Fruit fly (Drosophila melanogaster) whole organism, embryonic: ENCODE results near the gene CG7182.

ENCODE experiments used
- CG10209 ChIP-seq: fragments of 200-800 bp; sonication (Bioruptor generic); optimal IDR thresholded peaks from 3 replicates; lab custom pipeline; 2017; ENCODE audit warnings: missing biosample characterization, mild to moderate bottlenecking, missing genetic modification characterization, missing genetic modification reagents
- CG10543 ChIP-seq: fragments of 200-800 bp; sonication (Bioruptor generic); optimal IDR thresholded peaks from 3 replicates; lab custom pipeline; 2017; ENCODE audit warnings: missing biosample characterization, mild to moderate bottlenecking, missing genetic modification characterization, moderate library complexity
- CG10654 ChIP-seq: fragments of 200-800 bp; sonication (Bioruptor generic); optimal IDR thresholded peaks from 2 replicates; lab custom pipeline; 2016; ENCODE audit warnings: missing biosample characterization, missing genetic modification characterization
- CG11247 ChIP-seq: fragments of 200-800 bp; sonication (Bioruptor generic); IDR thresholded peaks from 2 replicates; pipeline ENCODE4 v1.3.6; 2022; ENCODE audit warnings: missing biosample characterization, missing genetic modification characterization
- CG12104 ChIP-seq: fragments of 200-800 bp; sonication (Bioruptor generic); optimal IDR thresholded peaks from 3 replicates; lab custom pipeline; 2016; ENCODE audit warnings: missing biosample characterization, missing genetic modification characterization
- CG12744 ChIP-seq: fragments of 200-800 bp; sonication (Bioruptor generic); optimal IDR thresholded peaks from 2 replicates; lab custom pipeline; 2016; ENCODE audit warnings: missing biosample characterization, missing genetic modification characterization
- CG12769 ChIP-seq: fragments of 200-800 bp; sonication (Bioruptor generic); optimal IDR thresholded peaks from 2 replicates; lab custom pipeline; 2019; ENCODE audit warnings: missing biosample characterization, mild to moderate bottlenecking, missing genetic modification characterization, moderate library complexity
- CG13287 ChIP-seq: fragments of 200-800 bp; sonication (Bioruptor generic); IDR thresholded peaks from 2 replicates; pipeline ENCODE4 v1.3.6; 2022; ENCODE audit warnings: missing biosample characterization, missing genetic modification characterization; ENCODE audit not compliant: partially characterized antibody
- CG15514 ChIP-seq: fragments of 200-800 bp; sonication (Bioruptor generic); optimal IDR thresholded peaks from 3 replicates; lab custom pipeline; 2017; ENCODE audit warnings: missing biosample characterization, missing genetic modification characterization, mild to moderate bottlenecking, moderate library complexity, missing genetic modification reagents
- CG1603 ChIP-seq: fragments of 200-800 bp; sonication (Bioruptor generic); optimal IDR thresholded peaks from 2 replicates; lab custom pipeline; 2019; ENCODE audit warnings: missing biosample characterization, mild to moderate bottlenecking, missing genetic modification characterization, moderate library complexity
- CG18764 ChIP-seq: fragments of 200-800 bp; sonication (Bioruptor generic); optimal IDR thresholded peaks from 3 replicates; lab custom pipeline; 2016; ENCODE audit warnings: missing biosample characterization, missing genetic modification characterization
- CG33557 ChIP-seq: fragments of 200-800 bp; sonication (Bioruptor generic); optimal IDR thresholded peaks from 2 replicates; lab custom pipeline; 2019; ENCODE audit warnings: missing biosample characterization, mild to moderate bottlenecking, missing genetic modification characterization, moderate library complexity
- CG3726 ChIP-seq: fragments of 200-800 bp; sonication (Bioruptor generic); IDR thresholded peaks from 3 replicates; pipeline ENCODE4, ENCODE4 v1.3.6; 2022; ENCODE audit warnings: missing biosample characterization, missing genetic modification characterization
- CG4707 ChIP-seq: fragments of 200-800 bp; sonication (Bioruptor generic); optimal IDR thresholded peaks from 2 replicates; lab custom pipeline; 2018; ENCODE audit warnings: missing biosample characterization, mild to moderate bottlenecking, missing genetic modification characterization, moderate library complexity
- CG6272 ChIP-seq: fragments of 200-800 bp; sonication (Bioruptor generic); IDR thresholded peaks from 2 replicates; pipeline ENCODE4 v1.3.6; 2022; ENCODE audit warnings: missing biosample characterization, missing genetic modification characterization
- CG6683 ChIP-seq: fragments of 200-800 bp; sonication (Bioruptor generic); optimal IDR thresholded peaks from 2 replicates; lab custom pipeline; 2017; ENCODE audit warnings: missing biosample characterization, mild to moderate bottlenecking, missing genetic modification characterization, missing genetic modification reagents
- CG6791 ChIP-seq: fragments of 200-800 bp; sonication (Bioruptor generic); IDR thresholded peaks from 3 replicates; pipeline ENCODE4 v1.3.6; 2022; ENCODE audit warnings: missing biosample characterization, missing genetic modification characterization; ENCODE audit not compliant: partially characterized antibody
- CG8359 ChIP-seq: fragments of 200-800 bp; sonication (Bioruptor generic); optimal IDR thresholded peaks from 2 replicates; lab custom pipeline; 2017; ENCODE audit warnings: missing biosample characterization, mild to moderate bottlenecking, missing genetic modification characterization, borderline replicate concordance
- CG8944 ChIP-seq: fragments of 200-800 bp; sonication (Bioruptor generic); optimal IDR thresholded peaks from 3 replicates; lab custom pipeline; 2016; ENCODE audit warnings: missing biosample characterization, missing genetic modification characterization
- Camta ChIP-seq: fragments of 200-800 bp; sonication (Bioruptor generic); optimal IDR thresholded peaks from 2 replicates; lab custom pipeline; 2016; ENCODE audit warnings: missing biosample characterization, missing genetic modification characterization
- CoRest ChIP-seq: fragments of 200-800 bp; sonication (Bioruptor generic); optimal IDR thresholded peaks from 3 replicates; lab custom pipeline; 2018; ENCODE audit warnings: missing biosample characterization, mild to moderate bottlenecking, missing genetic modification characterization, moderate library complexity
- Dll ChIP-seq: fragments of 200-800 bp; sonication (Bioruptor generic); IDR thresholded peaks from 4 replicates; pipeline ENCODE4 v1.3.6; 2022; ENCODE audit warnings: missing biosample characterization, missing genetic modification characterization; ENCODE audit not compliant: partially characterized antibody
- Dref ChIP-seq: fragments of 200-800 bp; sonication (Bioruptor generic); IDR thresholded peaks from 2 replicates; pipeline ENCODE4 v1.3.6; 2022; ENCODE audit warnings: missing biosample characterization, missing genetic modification characterization
- E2f2 ChIP-seq: fragments of 200-800 bp; sonication (Bioruptor generic); IDR thresholded peaks from 2 replicates; pipeline ENCODE4 v1.3.6; 2022; ENCODE audit warnings: missing biosample characterization, missing genetic modification characterization
- ERR ChIP-seq: fragments of 200-800 bp; sonication (Bioruptor generic); optimal IDR thresholded peaks from 2 replicates; lab custom pipeline; 2016; ENCODE audit warnings: missing biosample characterization, missing genetic modification characterization
- HHEX ChIP-seq: fragments of 200-800 bp; sonication (Bioruptor generic); optimal IDR thresholded peaks from 3 replicates; lab custom pipeline; 2017; ENCODE audit warnings: missing biosample characterization, mild to moderate bottlenecking, missing genetic modification characterization, missing genetic modification reagents
- HLHmδ ChIP-seq: fragments of 200-800 bp; sonication (Bioruptor generic); optimal IDR thresholded peaks from 2 replicates; lab custom pipeline; 2018; ENCODE audit warnings: missing biosample characterization, mild to moderate bottlenecking, missing genetic modification characterization, moderate library complexity
- Hr39 ChIP-seq: fragments of >200 bp; optimal IDR thresholded peaks from 2 replicates; lab custom pipeline; 2017
- Myb ChIP-seq: fragments of 200-800 bp; sonication (Bioruptor generic); optimal IDR thresholded peaks from 2 replicates; lab custom pipeline; 2016; ENCODE audit warnings: missing biosample characterization, missing genetic modification characterization
- NC2α ChIP-seq: fragments of 200-800 bp; sonication (Bioruptor generic); optimal IDR thresholded peaks from 2 replicates; lab custom pipeline; 2016; ENCODE audit warnings: missing biosample characterization, missing genetic modification characterization
- Rx ChIP-seq: fragments of 200-800 bp; sonication (Bioruptor generic); IDR thresholded peaks from 2 replicates; pipeline ENCODE4 v1.3.6; 2022; ENCODE audit warnings: missing biosample characterization, missing genetic modification characterization
- Side ChIP-seq: fragments of 200-800 bp; sonication (Bioruptor generic); optimal IDR thresholded peaks from 2 replicates; lab custom pipeline; 2016; ENCODE audit warnings: missing biosample characterization, missing genetic modification characterization
- Six4 ChIP-seq: fragments of 200-800 bp; sonication (Bioruptor generic); optimal IDR thresholded peaks from 2 replicates; lab custom pipeline; 2016; ENCODE audit warnings: missing biosample characterization, missing genetic modification characterization
- Sox100B ChIP-seq: fragments of 200-800 bp; sonication (Bioruptor generic); optimal IDR thresholded peaks from 3 replicates; lab custom pipeline; 2018; ENCODE audit warnings: missing biosample characterization, mild to moderate bottlenecking, missing genetic modification characterization
- Vsx1 ChIP-seq: fragments of 200-800 bp; sonication (Bioruptor generic); optimal IDR thresholded peaks from 2 replicates; lab custom pipeline; 2017; ENCODE audit warnings: missing biosample characterization, mild to moderate bottlenecking, missing genetic modification characterization, missing genetic modification reagents
- YL-1 ChIP-seq: fragments of 200-800 bp; sonication (Bioruptor generic); optimal IDR thresholded peaks from 3 replicates; lab custom pipeline; 2017; ENCODE audit warnings: missing biosample characterization, mild to moderate bottlenecking, missing genetic modification characterization
- crc ChIP-seq: fragments of 200-800 bp; sonication (Bioruptor generic); optimal IDR thresholded peaks from 2 replicates; lab custom pipeline; 2016; ENCODE audit warnings: missing biosample characterization, missing genetic modification characterization
- crol ChIP-seq: fragments of 200-800 bp; sonication (Bioruptor generic); IDR thresholded peaks from 2 replicates; pipeline ENCODE4 v1.3.6; 2022; ENCODE audit warnings: missing biosample characterization, missing genetic modification characterization
- esg ChIP-seq: fragments of 200-800 bp; sonication (Bioruptor generic); conservative IDR thresholded peaks from 2 replicates; pipeline ENCODE4 v1.3.6; 2022; ENCODE audit warnings: missing biosample characterization, missing genetic modification characterization
- fd102C ChIP-seq: fragments of 200-800 bp; sonication (Bioruptor generic); optimal IDR thresholded peaks from 2 replicates; lab custom pipeline; 2018; ENCODE audit warnings: missing biosample characterization, mild to moderate bottlenecking, missing genetic modification characterization, moderate library complexity
- gem ChIP-seq: fragments of 200-800 bp; sonication (Bioruptor generic); optimal IDR thresholded peaks from 2 replicates; lab custom pipeline; 2019; ENCODE audit warnings: missing biosample characterization, mild to moderate bottlenecking, missing genetic modification characterization, moderate library complexity
- gro ChIP-seq: fragments of 200-800 bp; sonication (Bioruptor generic); optimal IDR thresholded peaks from 2 replicates; lab custom pipeline; 2016; ENCODE audit warnings: missing biosample characterization, missing genetic modification characterization
- gsb ChIP-seq: fragments of 200-800 bp; sonication (Bioruptor generic); IDR thresholded peaks from 2 replicates; pipeline ENCODE4 v1.3.6; 2022; ENCODE audit warnings: missing biosample characterization, missing genetic modification characterization
- jumu ChIP-seq: fragments of 200-800 bp; sonication (Bioruptor generic); optimal IDR thresholded peaks from 3 replicates; lab custom pipeline; 2016; ENCODE audit warnings: missing biosample characterization, missing genetic modification characterization
- lbe ChIP-seq: fragments of 200-800 bp; sonication (Bioruptor generic); optimal IDR thresholded peaks from 2 replicates; lab custom pipeline; 2016; ENCODE audit warnings: missing biosample characterization, mild to moderate bottlenecking, missing genetic modification characterization
- lola ChIP-seq, 3 experiments: fragments of >200 bp in 2 of 3; fragments of 200-800 bp in 1 of 3; sonication (Bioruptor generic) in 1 of 3; optimal IDR thresholded peaks; 2 replicates each; lab custom pipeline; 2017 to 2019; ENCODE audit warnings: missing biosample characterization in 3 of 3, missing genetic modification characterization in 3 of 3, mild to moderate bottlenecking in 1 of 3, moderate library complexity in 1 of 3
- ro ChIP-seq: fragments of 200-800 bp; sonication (Bioruptor generic); IDR thresholded peaks from 2 replicates; pipeline ENCODE4 v1.3.6; 2022; ENCODE audit warnings: missing biosample characterization, missing genetic modification characterization
- sc ChIP-seq, 3 experiments: fragments of >200 bp in 2 of 3; fragments of 200-800 bp in 1 of 3; sonication (Bioruptor generic) in 1 of 3; optimal IDR thresholded peaks; 2 replicates in 2 of 3; 3 replicates in 1 of 3; lab custom pipeline; 2017; ENCODE audit warnings: mild to moderate bottlenecking in 1 of 3, missing biosample characterization in 1 of 3, missing genetic modification characterization in 1 of 3, missing genetic modification reagents in 1 of 3
- so ChIP-seq: fragments of 200-800 bp; sonication (Bioruptor generic); IDR thresholded peaks from 3 replicates; pipeline ENCODE4 v1.3.6; 2022; ENCODE audit warnings: missing biosample characterization, missing genetic modification characterization
- ttk ChIP-seq: fragments of 200-800 bp; sonication (Bioruptor generic); IDR thresholded peaks from 2 replicates; pipeline ENCODE4 v2.1.2; 2022; ENCODE audit warnings: missing biosample characterization, missing genetic modification characterization
- wek ChIP-seq: fragments of 200-800 bp; sonication (Bioruptor generic); optimal IDR thresholded peaks from 3 replicates; lab custom pipeline; 2018; ENCODE audit warnings: missing biosample characterization, mild to moderate bottlenecking, missing genetic modification characterization, moderate library complexity

The CG7182 gene

dm6 chr3L:8338921-8339320, 7.3 kb downstream of the CG7182 start, which contains the start of gene Pex2 (continued):
- TF ChIP-seq CG12769 (tag; lab: Kevin White, UChicago) (no peak), NC2α (GFP tag; lab: Kevin White, UChicago) (no peak), HLHmδ (GFP tag; lab: Kevin White, UChicago) (no peak), E2f2 (GFP tag; lab: Robert Waterston, UW) (peak; percentile 98), Dref (GFP tag; lab: Robert Waterston, UW) (peak; percentile 66), CG12744 (GFP tag; lab: Kevin White, UChicago) (no peak), CoRest (peak; percentile 20), CG11247 (GFP tag; lab: Robert Waterston, UW) (no peak), Six4 (no peak), esg (GFP tag; lab: Robert Waterston, UW) (no peak), lbe (GFP tag; lab: Kevin White, UChicago) (peak; percentile 41), Dll (GFP tag; lab: Robert Waterston, UW) (peak; percentile 48; the same call in 1 of the 4 replicates), CG10654 (no peak), ttk (GFP tag; lab: Robert Waterston, UW) (no peak), Sox100B (GFP tag; lab: Kevin White, UChicago) (peak; percentile 5), Hr39 (lab: Kevin White, UChicago) (no peak), so (GFP tag; lab: Robert Waterston, UW) (no peak), HHEX (no peak), CG6272 (GFP tag; lab: Robert Waterston, UW) (no peak), gem (tag; lab: Kevin White, UChicago) (peak; percentile 1), CG10209 (GFP tag; lab: Kevin White, UChicago) (no peak), gsb (GFP tag; lab: Robert Waterston, UW) (no peak), crc (peak; percentile 27), gro (GFP tag; lab: Kevin White, UChicago) (peak; percentile 55), crol (GFP tag; lab: Robert Waterston, UW) (no peak), CG8359 (no peak), CG6683 (no peak), wek (no peak), CG13287 (GFP tag; lab: Robert Waterston, UW) (peak; percentile 69), ERR (GFP tag; lab: Kevin White, UChicago) (no peak), Rx (GFP tag; lab: Robert Waterston, UW) (no peak), Camta (GFP tag; lab: Kevin White, UChicago) (no peak), CG8944 (GFP tag; lab: Kevin White, UChicago) (no peak), sc (optimal IDR thresholded peaks at IDR 0.05; lab: Kevin White, UChicago) (no peak), sc (GFP tag; optimal IDR thresholded peaks at IDR 0.05; lab: Kevin White, UChicago) (no peak), lola (GFP tag; optimal IDR thresholded peaks at IDR 0.05; lab: Kevin White, UChicago) (no peak), CG18764 (no peak), CG33557 (GFP tag; lab: Kevin White, UChicago) (no peak), Myb (GFP tag; lab: Kevin White, UChicago) (peak; percentile 27), jumu (GFP tag; lab: Kevin White, UChicago) (no peak), YL-1 (GFP tag; lab: Kevin White, UChicago) (peak; percentile 9), ro (GFP tag; lab: Robert Waterston, UW) (no peak), CG1603 (peak; percentile 58), fd102C (GFP tag; lab: Kevin White, UChicago) (no peak), CG10543 (GFP tag; lab: Kevin White, UChicago) (no peak), CG4707 (GFP tag; lab: Kevin White, UChicago) (no peak), CG15514 (GFP tag; lab: Kevin White, UChicago) (peak; percentile 38), CG12104 (GFP tag; lab: Kevin White, UChicago) (no peak), CG3726 (GFP tag; lab: Robert Waterston, UW) (no peak), Vsx1 (GFP tag; lab: Kevin White, UChicago) (peak; percentile 2), Side (GFP tag; lab: Kevin White, UChicago) (no peak), CG6791 (GFP tag; lab: Robert Waterston, UW) (0 out of 3 replicates have a peak, but pooled peaks have one; percentile 56)
